Worm (Caenorhabditis elegans): ENCODE results near the gene srsx-24.

The srsx-24 gene

DNA sequence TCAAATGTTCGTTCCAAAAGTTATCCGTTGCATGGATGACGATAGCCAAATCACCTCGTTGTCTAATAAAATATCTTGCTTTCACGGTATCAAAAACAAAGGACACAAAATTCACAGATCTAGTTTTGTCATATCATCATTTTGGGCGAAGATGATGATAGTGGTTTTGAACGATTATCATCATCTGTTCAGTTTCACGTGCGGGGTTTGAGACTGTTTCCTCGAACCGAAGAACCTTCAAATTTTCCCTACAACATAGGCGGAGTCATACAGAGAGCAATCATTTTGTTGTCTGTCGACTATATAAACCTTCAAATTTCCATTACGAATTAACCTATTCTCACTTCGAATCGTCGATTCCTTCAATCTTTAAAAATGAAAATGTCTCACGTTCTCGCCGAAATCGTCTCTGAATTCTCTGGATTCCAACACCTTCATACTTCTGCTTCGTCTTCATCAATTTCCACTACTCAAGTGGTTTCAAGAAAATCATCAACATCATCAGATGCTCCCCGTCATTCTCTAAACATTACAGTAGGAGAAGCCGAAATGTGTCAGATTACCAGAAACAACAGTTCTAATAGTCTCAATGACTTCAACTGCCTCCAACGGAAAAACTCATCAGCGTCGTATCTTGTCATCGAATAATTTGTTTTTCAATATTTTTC is 34.0 kb upstream of the srsx-24 start, which contains the start of gene F18E3.11 (continued):
- TF ChIP-seq egl-27 (tag; optimal IDR thresholded peaks at IDR 0.05) = no peak
- no peak for TF ChIP-seq madf-5 (GFP tag; IDR thresholded peaks at IDR 0.05)
- TF ChIP-seq nhr-76 (tag; optimal IDR thresholded peaks at IDR 0.05) = no peak
- TF ChIP-seq sdz-12 (GFP tag; optimal IDR thresholded peaks at IDR 0.05) = no peak
- peak; percentile 76 for TF ChIP-seq nhr-48 (tag; optimal IDR thresholded peaks at IDR 0.05)
- no peak for TF ChIP-seq lin-13 (GFP tag; optimal IDR thresholded peaks at IDR 0.05)
- TF ChIP-seq nhr-11 (tag; optimal IDR thresholded peaks at IDR 0.05) = no peak
- TF ChIP-seq nhr-10 (tag; optimal IDR thresholded peaks at IDR 0.05) = no peak
- TF ChIP-seq unc-39 (tag; optimal IDR thresholded peaks at IDR 0.05) = no peak
- no peak for TF ChIP-seq ceh-28 (tag; optimal IDR thresholded peaks at IDR 0.05)
- no peak for TF ChIP-seq pha-4 (GFP tag; IDR thresholded peaks at IDR 0.05)
- TF ChIP-seq pha-4 (tag; optimal IDR thresholded peaks at IDR 0.05) = no peak
- TF ChIP-seq ceh-20 (GFP tag; IDR thresholded peaks at IDR 0.05) = no peak
- TF ChIP-seq fos-1 (tag; optimal IDR thresholded peaks at IDR 0.05) = no peak
- TF ChIP-seq zag-1 (tag; optimal IDR thresholded peaks at IDR 0.05) = no peak
- peak; percentile 10 for TF ChIP-seq duxl-1 (tag; optimal IDR thresholded peaks at IDR 0.05; ENCODE audit: poor library complexity)
- TF ChIP-seq lsy-2 (tag; optimal IDR thresholded peaks at IDR 0.05) = no peak
- TF ChIP-seq R02D3.7 (tag; optimal IDR thresholded peaks at IDR 0.05) = no peak
- no peak for TF ChIP-seq vab-7 (GFP tag; IDR thresholded peaks at IDR 0.05)
- no peak for TF ChIP-seq lin-29 (GFP tag; IDR thresholded peaks at IDR 0.05)
- TF ChIP-seq zfp-2 (tag; optimal IDR thresholded peaks at IDR 0.05) = no peak
- TF ChIP-seq T20F7.1 (GFP tag; optimal IDR thresholded peaks at IDR 0.05) = no peak
- TF ChIP-seq snpc-1.2 (GFP tag; IDR thresholded peaks at IDR 0.05) = no peak
- TF ChIP-seq hlh-30 (tag; optimal IDR thresholded peaks at IDR 0.05; ENCODE audit: insufficient read depth) = peak; percentile 65
- TF ChIP-seq nhr-28 (tag; optimal IDR thresholded peaks at IDR 0.05) = peak; percentile 90
- no peak for TF ChIP-seq Y5F2A.4 (GFP tag; optimal IDR thresholded peaks at IDR 0.05)
- peak; percentile 77 for TF ChIP-seq aha-1 (tag)
- no peak for TF ChIP-seq skn-1 (tag; optimal IDR thresholded peaks at IDR 0.05)
- TF ChIP-seq Y105C5A.15 (GFP tag; IDR thresholded peaks at IDR 0.05) = no peak
- no peak for TF ChIP-seq F49E8.2 (tag; optimal IDR thresholded peaks at IDR 0.05; ENCODE audit: borderline replicate concordance)
- no peak for TF ChIP-seq lin-1 (GFP tag; IDR thresholded peaks at IDR 0.05)
- peak; percentile 23; the same call in 1 of the 2 replicates for TF ChIP-seq dmd-6 (GFP tag; IDR thresholded peaks at IDR 0.05)
- no peak for TF ChIP-seq unc-130 (GFP tag; optimal IDR thresholded peaks at IDR 0.05)
- no peak for TF ChIP-seq snpc-4 (tag; optimal IDR thresholded peaks at IDR 0.05)
- TF ChIP-seq mdt-29 (GFP tag; IDR thresholded peaks at IDR 0.05) = peak; percentile 75; the same call in 1 of the 2 replicates
- no peak for TF ChIP-seq madf-9 (GFP tag; conservative IDR thresholded peaks at IDR 0.05)
- no peak for TF ChIP-seq ceh-62 (tag; optimal IDR thresholded peaks at IDR 0.05)
- TF ChIP-seq gei-8 (GFP tag; optimal IDR thresholded peaks at IDR 0.05) = no peak
- no peak for TF ChIP-seq nhr-77 (tag; optimal IDR thresholded peaks at IDR 0.05)
- TF ChIP-seq dve-1 (tag; optimal IDR thresholded peaks at IDR 0.05; ENCODE audit: insufficient read depth) = no peak
- no peak for TF ChIP-seq lir-3 (tag; optimal IDR thresholded peaks at IDR 0.05)
- TF ChIP-seq lin-15B (tag; optimal IDR thresholded peaks at IDR 0.05) = no peak
- no peak for TF ChIP-seq php-3 (GFP tag; IDR thresholded peaks at IDR 0.05)
- no peak for TF ChIP-seq ces-1 (GFP tag; optimal IDR thresholded peaks at IDR 0.05)
- TF ChIP-seq unc-62 (GFP tag; optimal IDR thresholded peaks at IDR 0.05 in 1 of 2) = peak in 1 of 2 experiments; percentile 80
- TF ChIP-seq unc-62 (tag; optimal IDR thresholded peaks at IDR 0.05) = no peak
- TF ChIP-seq F26F4.8 (GFP tag; conservative IDR thresholded peaks at IDR 0.05) = no peak
- TF ChIP-seq tag-97 (GFP tag; IDR thresholded peaks at IDR 0.05) = no peak
- no peak for TF ChIP-seq nhr-111 (GFP tag; optimal IDR thresholded peaks at IDR 0.05)
- TF ChIP-seq cey-2 (tag; optimal IDR thresholded peaks at IDR 0.05; ENCODE audit: borderline replicate concordance, insufficient read depth) = no peak
- no peak for TF ChIP-seq nhr-41 (GFP tag; IDR thresholded peaks at IDR 0.05)
- no peak for TF ChIP-seq ztf-11 (tag; optimal IDR thresholded peaks at IDR 0.05)

Data from whole organism, L4 larva.